Worm (Caenorhabditis elegans) whole organism, midembryonic: Measurements from ENCODE around the gene C34D10.1.
A peak's percentile ranks its signal among the peaks of the same experiment; 100 is the strongest.

Source experiments
- T22C8.4 ChIP-seq: fragments of 200-800 bp; sonication (Bioruptor generic); IDR thresholded peaks from 2 replicates; pipeline ENCODE4 v1.3.6; 2022; ENCODE audit warnings: missing genetic modification characterization, missing compliant biosample characterization
- cog-1 ChIP-seq: sonication (generic microtip); optimal IDR thresholded peaks from 2 replicates; lab custom pipeline; 2016; ENCODE audit warnings: missing genetic modification characterization, missing compliant biosample characterization
- flt-1 ChIP-seq: fragments of 200-800 bp; sonication (Bioruptor generic); IDR thresholded peaks from 2 replicates; pipeline ENCODE4 v1.3.6; 2022; ENCODE audit warnings: missing genetic modification characterization, missing compliant biosample characterization
- klf-2 ChIP-seq: fragments of 200-800 bp; sonication (Bioruptor generic); conservative IDR thresholded peaks from 2 replicates; pipeline ENCODE4 v1.3.6; 2022; ENCODE audit warnings: missing genetic modification reagents, missing genetic modification characterization, missing compliant biosample characterization
- med-1 ChIP-seq: sonication (generic microtip); optimal IDR thresholded peaks from 2 replicates; lab custom pipeline; 2017; ENCODE audit warnings: missing genetic modification characterization, mild to moderate bottlenecking, missing compliant biosample characterization, antibody characterized with exemption, missing genetic modification reagents; ENCODE audit not compliant: insufficient read depth
- ref-1 ChIP-seq: fragments of 200-800 bp; sonication (Bioruptor generic); conservative IDR thresholded peaks from 2 replicates; pipeline ENCODE4 v1.3.6; 2022; ENCODE audit warnings: missing genetic modification reagents, missing genetic modification characterization, missing compliant biosample characterization
- tab-1 ChIP-seq: fragments of 200-800 bp; sonication (Bioruptor generic); IDR thresholded peaks from 2 replicates; pipeline ENCODE4 v1.3.6; 2022; ENCODE audit warnings: missing genetic modification characterization, missing compliant biosample characterization
- ztf-23 ChIP-seq: fragments of 200-800 bp; sonication (Bioruptor generic); IDR thresholded peaks from 2 replicates; pipeline ENCODE4 v1.3.6; 2022; ENCODE audit warnings: missing genetic modification reagents, missing genetic modification characterization, missing compliant biosample characterization
- ztf-29 ChIP-seq: fragments of 200-800 bp; sonication (Bioruptor generic); IDR thresholded peaks from 2 replicates; pipeline ENCODE4 v1.3.6; 2022; ENCODE audit warnings: missing genetic modification reagents, missing genetic modification characterization, missing compliant biosample characterization

C34D10.1 gene

ce11 chrX:8021609-8022008 lies 7.7 kb upstream of the C34D10.1 start:
- TF ChIP-seq T22C8.4 (GFP tag; lab: Robert Waterston, UW) (no peak), tab-1 (no peak), med-1 (GFP tag; lab: Kevin White, UChicago) (no peak), ztf-29 (no peak), ref-1 (GFP tag; lab: Robert Waterston, UW) (no peak), cog-1 (no peak), klf-2 (GFP tag; lab: Robert Waterston, UW) (no peak), ztf-23 (GFP tag; lab: Robert Waterston, UW) (no peak), flt-1 (GFP tag; lab: Robert Waterston, UW) (no peak)

- no peak for TF ChIP-seq cog-1
- no peak for TF ChIP-seq med-1 (GFP tag; lab: Kevin White, UChicago)
- no peak for TF ChIP-seq ref-1 (GFP tag; lab: Robert Waterston, UW)
- TF ChIP-seq tab-1, result no peak
- no peak for TF ChIP-seq ztf-23 (GFP tag; lab: Robert Waterston, UW)
- no peak for TF ChIP-seq klf-2 (GFP tag; lab: Robert Waterston, UW)
- TF ChIP-seq T22C8.4 (GFP tag; lab: Robert Waterston, UW), result no peak
- TF ChIP-seq ztf-29, result no peak
- TF ChIP-seq flt-1 (GFP tag; lab: Robert Waterston, UW), result no peak
Measured at ce11 chrX:8022728-8023127, 6.6 kb upstream of the C34D10.1 start.

- TF ChIP-seq flt-1 (GFP tag; lab: Robert Waterston, UW), result no peak
- TF ChIP-seq klf-2 (GFP tag; lab: Robert Waterston, UW), result no peak
- no peak for TF ChIP-seq ztf-23 (GFP tag; lab: Robert Waterston, UW)
- no peak for TF ChIP-seq T22C8.4 (GFP tag; lab: Robert Waterston, UW)
- TF ChIP-seq ref-1 (GFP tag; lab: Robert Waterston, UW), result no peak
- no peak for TF ChIP-seq tab-1
- no peak for TF ChIP-seq cog-1
- TF ChIP-seq ztf-29, result no peak
- TF ChIP-seq med-1 (GFP tag; lab: Kevin White, UChicago), result no peak
Measured at ce11 chrX:8026709-8027108, 2.6 kb upstream of the C34D10.1 start.

ce11 chrX:8027509-8027908 lies 1.8 kb upstream of the C34D10.1 start:
- no peak for TF ChIP-seq klf-2 (GFP tag; lab: Robert Waterston, UW)
- no peak for TF ChIP-seq med-1 (GFP tag; lab: Kevin White, UChicago)
- no peak for TF ChIP-seq tab-1
- no peak for TF ChIP-seq T22C8.4 (GFP tag; lab: Robert Waterston, UW)
- TF ChIP-seq ztf-29, result no peak
- no peak for TF ChIP-seq ref-1 (GFP tag; lab: Robert Waterston, UW)

- TF ChIP-seq ref-1 (GFP tag; lab: Robert Waterston, UW), result no peak
- TF ChIP-seq flt-1 (GFP tag; lab: Robert Waterston, UW), result no peak
- TF ChIP-seq med-1 (GFP tag; lab: Kevin White, UChicago), result no peak
- no peak for TF ChIP-seq cog-1
- no peak for TF ChIP-seq ztf-23 (GFP tag; lab: Robert Waterston, UW)
- no peak for TF ChIP-seq ztf-29
- TF ChIP-seq klf-2 (GFP tag; lab: Robert Waterston, UW), result no peak
- TF ChIP-seq tab-1, result no peak
- no peak for TF ChIP-seq T22C8.4 (GFP tag; lab: Robert Waterston, UW)
Measured at ce11 chrX:8030032-8030431, 753 bp downstream of the C34D10.1 start.

- TF ChIP-seq tab-1, result peak; percentile 69
- no peak for TF ChIP-seq klf-2 (GFP tag; lab: Robert Waterston, UW)
- peak; percentile 97 for TF ChIP-seq cog-1
- TF ChIP-seq flt-1 (GFP tag; lab: Robert Waterston, UW), result peak; percentile 80
- TF ChIP-seq med-1 (GFP tag; lab: Kevin White, UChicago), result no peak
- TF ChIP-seq T22C8.4 (GFP tag; lab: Robert Waterston, UW), result peak; percentile 100
- TF ChIP-seq ztf-23 (GFP tag; lab: Robert Waterston, UW), result peak; percentile 75
- no peak for TF ChIP-seq ztf-29
- 0 out of 2 replicates have a peak, but pooled peaks have one; percentile 26 for TF ChIP-seq ref-1 (GFP tag; lab: Robert Waterston, UW)
Measured at ce11 chrX:8036219-8036883, 7.1 kb downstream of the C34D10.1 start.

- TF ChIP-seq ref-1 (GFP tag; lab: Robert Waterston, UW), result no peak
- no peak for TF ChIP-seq ztf-29
- TF ChIP-seq ztf-23 (GFP tag; lab: Robert Waterston, UW), result no peak
- TF ChIP-seq tab-1, result no peak
- TF ChIP-seq klf-2 (GFP tag; lab: Robert Waterston, UW), result no peak
- TF ChIP-seq T22C8.4 (GFP tag; lab: Robert Waterston, UW), result no peak
- TF ChIP-seq med-1 (GFP tag; lab: Kevin White, UChicago), result no peak
- no peak for TF ChIP-seq cog-1
Measured at ce11 chrX:8037365-8037764, 8.1 kb downstream of the C34D10.1 start.

- TF ChIP-seq med-1 (GFP tag; lab: Kevin White, UChicago) (no peak), ref-1 (GFP tag; lab: Robert Waterston, UW) (no peak), cog-1 (no peak), ztf-23 (GFP tag; lab: Robert Waterston, UW) (no peak), klf-2 (GFP tag; lab: Robert Waterston, UW) (no peak), ztf-29 (no peak)
Measured at ce11 chrX:8040967-8041366, 11.7 kb downstream of the C34D10.1 start, which contains the start of gene xol-1. xol-1 (plus strand) TSS chrX:8041313.

- TF ChIP-seq klf-2 (GFP tag; lab: Robert Waterston, UW), result no peak
- no peak for TF ChIP-seq T22C8.4 (GFP tag; lab: Robert Waterston, UW)
- no peak for TF ChIP-seq tab-1
- no peak for TF ChIP-seq flt-1 (GFP tag; lab: Robert Waterston, UW)
- no peak for TF ChIP-seq ztf-29
- TF ChIP-seq med-1 (GFP tag; lab: Kevin White, UChicago), result no peak
- no peak for TF ChIP-seq ref-1 (GFP tag; lab: Robert Waterston, UW)
- TF ChIP-seq cog-1, result no peak
- TF ChIP-seq ztf-23 (GFP tag; lab: Robert Waterston, UW), result no peak
Measured at ce11 chrX:8045152-8045551, 15.9 kb downstream of the C34D10.1 start, which contains the start of gene C18A11.4. C18A11.4 (plus strand) TSS chrX:8045518.
